Worm (Caenorhabditis elegans) whole organism, late embryonic: Measurements from ENCODE around the gene srv-3.
A peak's percentile ranks its signal among the peaks of the same experiment; 100 is the strongest.
"Not testable (repeated sequence)": the region's sequence is repeated elsewhere in the genome, so short reads cannot be mapped to it uniquely, and the experiment has no call there.

Experiments
- C38D4.7 ChIP-seq: fragments of 200-800 bp; sonication (Bioruptor generic); optimal IDR thresholded peaks from 2 replicates; lab custom pipeline; 2018; ENCODE audit warnings: mild to moderate bottlenecking, missing genetic modification characterization, moderate library complexity, missing compliant biosample characterization
- F13H6.1 ChIP-seq: sonication (generic microtip); optimal IDR thresholded peaks from 2 replicates; lab custom pipeline; 2016; ENCODE audit warnings: missing genetic modification characterization, missing compliant biosample characterization
- K09A11.1 ChIP-seq: sonication (generic microtip); optimal IDR thresholded peaks from 2 replicates; lab custom pipeline; 2017; ENCODE audit warnings: antibody characterized with exemption, mild to moderate bottlenecking, missing genetic modification characterization, missing compliant biosample characterization; ENCODE audit not compliant: insufficient read depth
- ama-1 ChIP-seq: fragments of 150-350 bp; optimal IDR thresholded peaks from 2 replicates; lab custom pipeline; 2014
- ceh-19 ChIP-seq: fragments of 200-800 bp; sonication (Bioruptor generic); optimal IDR thresholded peaks from 2 replicates; lab custom pipeline; 2018; ENCODE audit warnings: mild to moderate bottlenecking, missing genetic modification characterization, missing compliant biosample characterization
- ceh-2 ChIP-seq: sonication (generic microtip); optimal IDR thresholded peaks from 2 replicates; lab custom pipeline; 2016; ENCODE audit warnings: missing genotype, missing genetic modification characterization, missing compliant biosample characterization
- ceh-9 ChIP-seq: sonication (generic microtip); optimal IDR thresholded peaks from 2 replicates; lab custom pipeline; 2016; ENCODE audit warnings: mild to moderate bottlenecking, missing genetic modification characterization, inconsistent platforms, missing compliant biosample characterization
- elt-4 ChIP-seq: sonication (generic microtip); optimal IDR thresholded peaks from 2 replicates; lab custom pipeline; 2016; ENCODE audit warnings: missing genetic modification characterization, missing compliant biosample characterization
- ets-4 ChIP-seq: sonication (generic microtip); optimal IDR thresholded peaks from 2 replicates; lab custom pipeline; 2016; ENCODE audit warnings: missing genetic modification characterization, missing compliant biosample characterization
- fax-1 ChIP-seq: sonication (generic microtip); optimal IDR thresholded peaks from 2 replicates; lab custom pipeline; 2016; ENCODE audit warnings: missing genotype, missing genetic modification characterization, missing compliant biosample characterization
- fkh-10 ChIP-seq: fragments of 150-350 bp; optimal IDR thresholded peaks from 2 replicates; lab custom pipeline; 2014; ENCODE audit warnings: missing biosample characterization, missing genetic modification reagents, missing genetic modification characterization
- fkh-6 ChIP-seq: sonication (generic microtip); optimal IDR thresholded peaks from 2 replicates; lab custom pipeline; 2016; ENCODE audit warnings: missing genetic modification characterization, missing compliant biosample characterization
- hlh-15 ChIP-seq: sonication (generic microtip); optimal IDR thresholded peaks from 2 replicates; lab custom pipeline; 2016; ENCODE audit warnings: missing genetic modification characterization, missing compliant biosample characterization
- hlh-6 ChIP-seq: sonication (generic microtip); optimal IDR thresholded peaks from 2 replicates; lab custom pipeline; 2016; ENCODE audit warnings: missing genotype, missing genetic modification characterization, missing compliant biosample characterization
- hlh-8 ChIP-seq: sonication (generic microtip); optimal IDR thresholded peaks from 2 replicates; lab custom pipeline; 2016; ENCODE audit warnings: missing genotype, missing genetic modification characterization, missing compliant biosample characterization
- madf-2 ChIP-seq: sonication (generic microtip); optimal IDR thresholded peaks from 2 replicates; lab custom pipeline; 2017; ENCODE audit warnings: missing genetic modification characterization, missing compliant biosample characterization
- nhr-11 ChIP-seq: fragments of 150-350 bp; optimal IDR thresholded peaks from 2 replicates; lab custom pipeline; 2014; ENCODE audit warnings: missing biosample characterization, missing genetic modification characterization
- pat-9 ChIP-seq: fragments of 200-800 bp; sonication (Bioruptor generic); optimal IDR thresholded peaks from 2 replicates; lab custom pipeline; 2018; ENCODE audit warnings: mild to moderate bottlenecking, missing genetic modification characterization, moderate library complexity, missing compliant biosample characterization
- pha-4 ChIP-seq: fragments of 150-350 bp; optimal IDR thresholded peaks from 2 replicates; lab custom pipeline; 2018; ENCODE audit warnings: missing biosample characterization, missing genetic modification reagents, missing genetic modification characterization
- pros-1 ChIP-seq: fragments of 150-350 bp; optimal IDR thresholded peaks from 2 replicates; lab custom pipeline; 2014; ENCODE audit warnings: missing biosample characterization, missing genetic modification reagents, missing genetic modification characterization
- ref-2 ChIP-seq: sonication (generic microtip); optimal IDR thresholded peaks from 2 replicates; lab custom pipeline; 2016; ENCODE audit warnings: missing genetic modification characterization, missing compliant biosample characterization
- sox-2 ChIP-seq: fragments of 200-800 bp; sonication (Bioruptor generic); IDR thresholded peaks from 2 replicates; pipeline ENCODE4 v1.3.6; 2022; ENCODE audit warnings: missing genetic modification reagents, missing genetic modification characterization, missing compliant biosample characterization
- tbx-2 ChIP-seq: sonication (generic microtip); optimal IDR thresholded peaks from 2 replicates; lab custom pipeline; 2016; ENCODE audit warnings: missing genetic modification characterization, missing compliant biosample characterization
- ttx-3 ChIP-seq: sonication (generic microtip); optimal IDR thresholded peaks from 2 replicates; lab custom pipeline; 2016; ENCODE audit warnings: missing genetic modification reagents, missing genetic modification characterization, missing compliant biosample characterization
- unc-3 ChIP-seq, 2 experiments: fragments of 200-800 bp in 1 of 2; sonication (Bioruptor generic) in 1 of 2; sonication (generic microtip) in 1 of 2; conservative IDR thresholded peaks in 1 of 2; optimal IDR thresholded peaks in 1 of 2; 2 replicates each; pipeline versions ENCODE4 v1.3.6 to Lab custom; 2016 to 2022; ENCODE audit warnings: missing compliant biosample characterization in 2 of 2, missing genetic modification characterization in 2 of 2, missing genetic modification reagents in 1 of 2
- unc-55 ChIP-seq: sonication (generic microtip); optimal IDR thresholded peaks from 2 replicates; lab custom pipeline; 2017; ENCODE audit warnings: missing biosample characterization, missing genetic modification reagents, missing genetic modification characterization
- unc-86 ChIP-seq: sonication (generic microtip); optimal IDR thresholded peaks from 2 replicates; lab custom pipeline; 2016; ENCODE audit warnings: missing genetic modification characterization, missing compliant biosample characterization
- zip-5 ChIP-seq: sonication (generic microtip); optimal IDR thresholded peaks from 2 replicates; lab custom pipeline; 2016; ENCODE audit warnings: missing genetic modification characterization, missing compliant biosample characterization
- ztf-16 ChIP-seq: sonication (generic microtip); optimal IDR thresholded peaks from 2 replicates; lab custom pipeline; 2017; ENCODE audit warnings: missing genetic modification characterization, missing compliant biosample characterization

The srv-3 gene

ce11 chrV:19719253-19719652 lies 10.5 kb upstream of the srv-3 start, which contains the start of gene Y116F11A.6:
TSS of gene Y116F11A.6 (plus strand) at chrV:19719553.
- TF ChIP-seq hlh-6 (tag; lab: Kevin White, UChicago) (no peak), elt-4 (no peak), ceh-9 (tag; lab: Kevin White, UChicago) (no peak), K09A11.1 (no peak), fax-1 (tag; lab: Kevin White, UChicago) (no peak)
- TF ChIP-seq, all 69 proteins: peak for 0

ce11 chrV:19718660-19719059 lies 9.9 kb upstream of the srv-3 start:
- TF ChIP-seq ceh-19 (GFP tag; lab: Kevin White, UChicago) = no peak
- TF ChIP-seq ztf-16 (tag; lab: Kevin White, UChicago) = no peak
- no peak for TF ChIP-seq ref-2
- no peak for TF ChIP-seq ama-1 (lab: Kevin White, UChicago)
- TF ChIP-seq C38D4.7 = no peak
- no peak for TF ChIP-seq fax-1 (tag; lab: Kevin White, UChicago)
- TF ChIP-seq F13H6.1 = no peak
- no peak for TF ChIP-seq fkh-6
- TF ChIP-seq nhr-11 (tag; lab: Kevin White, UChicago) = no peak
- TF ChIP-seq pha-4 (tag; lab: Kevin White, UChicago) = no peak
- no peak for TF ChIP-seq unc-55 (GFP tag; lab: Kevin White, UChicago)
- no peak for TF ChIP-seq unc-86 (tag; lab: Kevin White, UChicago)
- no peak for TF ChIP-seq hlh-8 (tag; lab: Kevin White, UChicago)
- TF ChIP-seq sox-2 (GFP tag; lab: Robert Waterston, UW) = no peak
- TF ChIP-seq ets-4 = no peak
- TF ChIP-seq, all 69 proteins: peak for 0

ce11 chrV:19717933-19718332 lies 9.2 kb upstream of the srv-3 start:
- no peak for TF ChIP-seq elt-4
- no peak for TF ChIP-seq pat-9
- peak; percentile 91 for TF ChIP-seq unc-55 (GFP tag; lab: Kevin White, UChicago)
- no peak for TF ChIP-seq unc-3 (GFP tag; conservative IDR thresholded peaks at IDR 0.05; lab: Robert Waterston, UW)
- no peak for TF ChIP-seq unc-3 (tag; optimal IDR thresholded peaks at IDR 0.05; lab: Kevin White, UChicago)
- TF ChIP-seq, all 69 proteins: peak for 1

ce11 chrV:19715847-19716246 lies 7.1 kb upstream of the srv-3 start, which contains the start of gene Y43F8C.17:
TSS of gene Y43F8C.17 (plus strand) at chrV:19716147.
- TF ChIP-seq ttx-3 (tag; lab: Kevin White, UChicago) (no peak), elt-4 (no peak)

ce11 chrV:19715419-19715818 lies 6.7 kb upstream of the srv-3 start, which contains the start of gene Y43F8C.16:
TSS of gene Y43F8C.16 (minus strand) at chrV:19715519.
- no peak for TF ChIP-seq fkh-10 (GFP tag; lab: Kevin White, UChicago)
- TF ChIP-seq hlh-15 = no peak
- TF ChIP-seq ceh-2 (tag; lab: Kevin White, UChicago) = no peak
- TF ChIP-seq hlh-6 (tag; lab: Kevin White, UChicago) = no peak
- TF ChIP-seq pros-1 (tag; lab: Kevin White, UChicago) = no peak
- no peak for TF ChIP-seq pha-4 (tag; lab: Kevin White, UChicago)
- TF ChIP-seq ceh-19 (GFP tag; lab: Kevin White, UChicago) = no peak

- TF ChIP-seq tbx-2 (tag; lab: Kevin White, UChicago); madf-2; pha-4 (tag; lab: Kevin White, UChicago): not testable (repeated sequence)
Measured at ce11 chrV:19711646-19712045, 2.9 kb upstream of the srv-3 start, which contains the start of gene Y43F8C.23. TSS of gene Y43F8C.23 (minus strand) at chrV:19711746.

- TF ChIP-seq zip-5 (tag; lab: Kevin White, UChicago); tbx-2 (tag; lab: Kevin White, UChicago); hlh-15: not testable (repeated sequence)
- TF ChIP-seq, all 69 proteins: peak for 0; not testable (repeated sequence) for 69
Measured at ce11 chrV:19710514-19710913, 1.8 kb upstream of the srv-3 start, which contains the start of gene Y43F8C.15. TSS of gene Y43F8C.15 (minus strand) at chrV:19710614.
